Fruit fly (Drosophila melanogaster): ENCODE results near the gene CG42853.

The CG42853 gene

dm6 chr3L:18121889-18122288, at the start of gene CG42853:
Gene CG42853, minus strand, starts transcription at chr3L:18121989.
- TF ChIP-seq Dll (optimal IDR thresholded peaks at IDR 0.05) (no peak), usp (GFP tag; optimal IDR thresholded peaks at IDR 0.05) (no peak), EcR (GFP tag; optimal IDR thresholded peaks at IDR 0.05) (no peak), pan (optimal IDR thresholded peaks at IDR 0.05) (no peak), psq (optimal IDR thresholded peaks at IDR 0.05) (no peak), CG8478 (optimal IDR thresholded peaks at IDR 0.05) (no peak)

- no peak for TF ChIP-seq usp (GFP tag; optimal IDR thresholded peaks at IDR 0.05)
- TF ChIP-seq EcR (GFP tag; optimal IDR thresholded peaks at IDR 0.05): no peak
- no peak for TF ChIP-seq CG8478 (optimal IDR thresholded peaks at IDR 0.05)
- no peak for TF ChIP-seq psq (optimal IDR thresholded peaks at IDR 0.05)
- TF ChIP-seq Dll (optimal IDR thresholded peaks at IDR 0.05): no peak
- no peak for TF ChIP-seq pan (optimal IDR thresholded peaks at IDR 0.05)
These were observed 49.3 kb upstream of the CG42853 start for dm6 chr3L:18171093-18171492.

- TF ChIP-seq psq (optimal IDR thresholded peaks at IDR 0.05) (no peak), Dll (optimal IDR thresholded peaks at IDR 0.05) (no peak), CG8478 (optimal IDR thresholded peaks at IDR 0.05) (no peak), usp (GFP tag; optimal IDR thresholded peaks at IDR 0.05) (no peak), pan (optimal IDR thresholded peaks at IDR 0.05) (no peak), EcR (GFP tag; optimal IDR thresholded peaks at IDR 0.05) (no peak)
These were observed 45.3 kb upstream of the CG42853 start for dm6 chr3L:18166977-18167528.

- TF ChIP-seq pan (optimal IDR thresholded peaks at IDR 0.05): no peak
- TF ChIP-seq psq (optimal IDR thresholded peaks at IDR 0.05): no peak
- TF ChIP-seq Dll (optimal IDR thresholded peaks at IDR 0.05): no peak
- no peak for TF ChIP-seq CG8478 (optimal IDR thresholded peaks at IDR 0.05)
- no peak for TF ChIP-seq EcR (GFP tag; optimal IDR thresholded peaks at IDR 0.05)
- no peak for TF ChIP-seq usp (GFP tag; optimal IDR thresholded peaks at IDR 0.05)
These were observed 43.0 kb upstream of the CG42853 start for dm6 chr3L:18164804-18165203.

dm6 chr3L:18163127-18163526, 41.3 kb upstream of the CG42853 start:
- TF ChIP-seq CG8478 (optimal IDR thresholded peaks at IDR 0.05) (no peak), pan (optimal IDR thresholded peaks at IDR 0.05) (no peak), Dll (optimal IDR thresholded peaks at IDR 0.05) (no peak), usp (GFP tag; optimal IDR thresholded peaks at IDR 0.05) (no peak), psq (optimal IDR thresholded peaks at IDR 0.05) (no peak), EcR (GFP tag; optimal IDR thresholded peaks at IDR 0.05) (no peak)

- TF ChIP-seq pan (optimal IDR thresholded peaks at IDR 0.05) (no peak), psq (optimal IDR thresholded peaks at IDR 0.05) (no peak), usp (GFP tag; optimal IDR thresholded peaks at IDR 0.05) (no peak), EcR (GFP tag; optimal IDR thresholded peaks at IDR 0.05) (no peak), Dll (optimal IDR thresholded peaks at IDR 0.05) (no peak), CG8478 (optimal IDR thresholded peaks at IDR 0.05) (no peak)
These were observed 40.4 kb upstream of the CG42853 start, which contains the start of gene CG13699 for dm6 chr3L:18162174-18162690. Gene CG13699, minus strand, starts transcription at chr3L:18162522.

dm6 chr3L:18161175-18161574, 39.4 kb upstream of the CG42853 start:
- no peak for TF ChIP-seq EcR (GFP tag; optimal IDR thresholded peaks at IDR 0.05)

dm6 chr3L:18154140-18154539, 32.4 kb upstream of the CG42853 start:
- TF ChIP-seq EcR (GFP tag; optimal IDR thresholded peaks at IDR 0.05): no peak
- no peak for TF ChIP-seq Dll (optimal IDR thresholded peaks at IDR 0.05)
- no peak for TF ChIP-seq usp (GFP tag; optimal IDR thresholded peaks at IDR 0.05)
- no peak for TF ChIP-seq psq (optimal IDR thresholded peaks at IDR 0.05)
- no peak for TF ChIP-seq CG8478 (optimal IDR thresholded peaks at IDR 0.05)
- no peak for TF ChIP-seq pan (optimal IDR thresholded peaks at IDR 0.05)

dm6 chr3L:18148418-18148973, 26.7 kb upstream of the CG42853 start, which contains the start of gene CG7330:
Gene CG7330, plus strand, starts transcription at chr3L:18148923.
- TF ChIP-seq pan (optimal IDR thresholded peaks at IDR 0.05) (no peak), EcR (GFP tag; optimal IDR thresholded peaks at IDR 0.05) (no peak)

dm6 chr3L:18147596-18147995, 25.8 kb upstream of the CG42853 start:
- no peak for TF ChIP-seq Dll (optimal IDR thresholded peaks at IDR 0.05)
- TF ChIP-seq psq (optimal IDR thresholded peaks at IDR 0.05): no peak
- no peak for TF ChIP-seq pan (optimal IDR thresholded peaks at IDR 0.05)
- TF ChIP-seq EcR (GFP tag; optimal IDR thresholded peaks at IDR 0.05): no peak
- TF ChIP-seq usp (GFP tag; optimal IDR thresholded peaks at IDR 0.05): no peak
- no peak for TF ChIP-seq CG8478 (optimal IDR thresholded peaks at IDR 0.05)

- no peak for TF ChIP-seq Dll (optimal IDR thresholded peaks at IDR 0.05)
- TF ChIP-seq EcR (GFP tag; optimal IDR thresholded peaks at IDR 0.05): no peak
- no peak for TF ChIP-seq pan (optimal IDR thresholded peaks at IDR 0.05)
- TF ChIP-seq CG8478 (optimal IDR thresholded peaks at IDR 0.05): no peak
- no peak for TF ChIP-seq psq (optimal IDR thresholded peaks at IDR 0.05)
- no peak for TF ChIP-seq usp (GFP tag; optimal IDR thresholded peaks at IDR 0.05)
These were observed 25.0 kb upstream of the CG42853 start for dm6 chr3L:18146833-18147232.

- no peak for TF ChIP-seq EcR (GFP tag; optimal IDR thresholded peaks at IDR 0.05)
- TF ChIP-seq usp (GFP tag; optimal IDR thresholded peaks at IDR 0.05): no peak
- TF ChIP-seq CG8478 (optimal IDR thresholded peaks at IDR 0.05): no peak
- TF ChIP-seq pan (optimal IDR thresholded peaks at IDR 0.05): no peak
- no peak for TF ChIP-seq psq (optimal IDR thresholded peaks at IDR 0.05)
- no peak for TF ChIP-seq Dll (optimal IDR thresholded peaks at IDR 0.05)
These were observed 22.8 kb upstream of the CG42853 start for dm6 chr3L:18144620-18145019.

dm6 chr3L:18142969-18143368, 21.2 kb upstream of the CG42853 start:
- no peak for TF ChIP-seq psq (optimal IDR thresholded peaks at IDR 0.05)
- no peak for TF ChIP-seq pan (optimal IDR thresholded peaks at IDR 0.05)

All from whole organism.